Fruit fly (Drosophila melanogaster): ENCODE data around the gene CG31371.

Gene CG31371

DNA sequence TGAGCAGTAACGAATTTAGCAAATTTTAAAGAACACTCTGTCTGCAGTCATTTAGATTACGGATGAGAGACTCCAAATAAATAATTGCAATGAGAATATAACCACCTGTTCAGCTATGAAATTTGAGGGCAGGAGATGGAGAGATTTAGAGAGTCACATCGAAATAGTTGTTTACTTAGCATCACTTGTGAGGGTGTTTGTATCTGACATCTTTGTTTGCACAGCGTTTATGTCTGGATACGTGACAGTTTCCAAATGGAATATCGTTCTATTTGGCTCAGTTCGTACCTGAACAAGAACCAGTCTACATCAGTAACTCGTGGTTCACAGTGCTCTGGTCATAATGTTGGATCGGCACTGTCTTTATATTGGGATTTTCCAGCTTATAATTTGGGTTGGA is 13.5 kb downstream of the CG31371 start, which contains the start of gene PH4alphaSG2 (continued):
- TF ChIP-seq bsh (GFP tag; optimal IDR thresholded peaks at IDR 0.05) (peak in 1 of 2 experiments; percentile 17), tio (GFP tag; optimal IDR thresholded peaks at IDR 0.05) (no peak), insv (GFP tag; optimal IDR thresholded peaks at IDR 0.05) (no peak), Hmr (GFP tag; optimal IDR thresholded peaks at IDR 0.05) (peak; percentile 31), ash1 (GFP tag; optimal IDR thresholded peaks at IDR 0.05) (no peak), MBD-R2 (GFP tag; IDR thresholded peaks at IDR 0.05) (no peak), dati (GFP tag; IDR thresholded peaks at IDR 0.05) (no peak), trh (GFP tag; optimal IDR thresholded peaks at IDR 0.05) (no peak), cwo (GFP tag; optimal IDR thresholded peaks at IDR 0.05) (peak; percentile 1), CG10543 (GFP tag; optimal IDR thresholded peaks at IDR 0.05) (no peak), yki (optimal IDR thresholded peaks at IDR 0.05) (no peak), CG17612 (GFP tag; IDR thresholded peaks at IDR 0.05) (no peak), CG2120 (GFP tag; optimal IDR thresholded peaks at IDR 0.05) (peak; percentile 61), CG6813 (GFP tag; optimal IDR thresholded peaks at IDR 0.05) (peak; percentile 48), CG15514 (GFP tag; optimal IDR thresholded peaks at IDR 0.05) (peak; percentile 29), CG12155 (GFP tag; optimal IDR thresholded peaks at IDR 0.05) (no peak), lab (GFP tag; optimal IDR thresholded peaks at IDR 0.05) (peak; percentile 71), bcd (GFP tag; optimal IDR thresholded peaks at IDR 0.05) (peak; percentile 13), Aef1 (GFP tag; IDR thresholded peaks at IDR 0.05) (no peak), CG30431 (GFP tag; optimal IDR thresholded peaks at IDR 0.05) (no peak), dm (GFP tag; optimal IDR thresholded peaks at IDR 0.05) (no peak), Six4 (GFP tag; optimal IDR thresholded peaks at IDR 0.05) (no peak), CG18476 (GFP tag; optimal IDR thresholded peaks at IDR 0.05) (no peak), CG10209 (GFP tag; optimal IDR thresholded peaks at IDR 0.05) (peak; percentile 14), oc (tag; optimal IDR thresholded peaks at IDR 0.05) (no peak), CG34224 (GFP tag; IDR thresholded peaks at IDR 0.05; ENCODE audit: partially characterized antibody) (no peak), CTCF (GFP tag; optimal IDR thresholded peaks at IDR 0.05) (no peak), Blimp-1 (GFP tag; optimal IDR thresholded peaks at IDR 0.05) (peak; percentile 11), CG7786 (GFP tag; optimal IDR thresholded peaks at IDR 0.05) (peak; percentile 34), C15 (GFP tag; IDR thresholded peaks at IDR 0.05) (no peak), luna (GFP tag; optimal IDR thresholded peaks at IDR 0.05) (peak; percentile 17), CG4707 (GFP tag; optimal IDR thresholded peaks at IDR 0.05) (peak; percentile 8), NfI (GFP tag; optimal IDR thresholded peaks at IDR 0.05) (no peak), CG9215 (GFP tag; IDR thresholded peaks at IDR 0.05) (no peak), fd64A (GFP tag; optimal IDR thresholded peaks at IDR 0.05) (peak; percentile 5), CG34376 (GFP tag; optimal IDR thresholded peaks at IDR 0.05) (no peak), CG8388 (GFP tag; optimal IDR thresholded peaks at IDR 0.05) (no peak), h (optimal IDR thresholded peaks at IDR 0.05) (no peak), CG3281 (GFP tag; optimal IDR thresholded peaks at IDR 0.05) (no peak), dan (GFP tag; IDR thresholded peaks at IDR 0.05) (no peak), CG31441 (GFP tag; IDR thresholded peaks at IDR 0.05) (no peak), CG12236 (GFP tag; optimal IDR thresholded peaks at IDR 0.05) (no peak), H2.0 (GFP tag; IDR thresholded peaks at IDR 0.05) (no peak), CG10274 (GFP tag; optimal IDR thresholded peaks at IDR 0.05) (no peak)

Measured in whole organism, embryonic.